Worm (Caenorhabditis elegans): ENCODE measurements around the gene Y38F1A.2.

The Y38F1A.2 gene

DNA sequence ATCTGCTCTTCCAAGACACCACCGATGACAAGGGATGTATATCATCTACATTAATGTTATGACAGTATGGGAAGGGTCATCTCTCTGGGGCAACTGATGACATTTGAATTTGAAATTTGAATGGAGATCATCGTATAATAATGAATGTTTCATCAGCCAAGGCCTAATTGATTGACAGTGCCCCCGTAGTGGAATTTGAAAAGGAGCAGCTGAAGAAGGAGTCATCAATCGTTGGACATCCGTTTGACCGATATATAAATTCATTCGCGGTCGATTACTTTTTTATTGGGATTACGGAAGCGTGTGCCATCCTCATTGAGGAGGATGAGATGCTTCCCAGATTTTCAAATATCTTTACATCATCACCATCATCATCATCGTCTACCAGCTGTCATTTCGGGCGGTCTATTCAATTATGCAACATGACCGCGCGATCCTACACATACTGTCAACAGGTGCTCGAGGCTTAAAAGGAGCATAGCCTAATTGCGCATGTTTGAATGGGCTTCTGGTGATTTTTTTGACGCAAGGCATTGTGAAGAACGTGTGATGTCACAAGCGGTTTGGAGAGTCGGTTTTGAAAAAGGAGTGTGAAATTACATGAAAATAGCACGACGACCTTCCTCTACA is 36.3 kb downstream of the Y38F1A.2 start:
- TF ChIP-seq nhr-12 (tag; optimal IDR thresholded peaks at IDR 0.05) (no peak), sea-2 (GFP tag; optimal IDR thresholded peaks at IDR 0.05) (no peak), skn-1 (tag; optimal IDR thresholded peaks at IDR 0.05) (no peak), zag-1 (tag; optimal IDR thresholded peaks at IDR 0.05) (no peak), elt-2 (tag; optimal IDR thresholded peaks at IDR 0.05) (no peak), fos-1 (tag; optimal IDR thresholded peaks at IDR 0.05) (no peak), fkh-2 (tag; optimal IDR thresholded peaks at IDR 0.05) (no peak)

DNA sequence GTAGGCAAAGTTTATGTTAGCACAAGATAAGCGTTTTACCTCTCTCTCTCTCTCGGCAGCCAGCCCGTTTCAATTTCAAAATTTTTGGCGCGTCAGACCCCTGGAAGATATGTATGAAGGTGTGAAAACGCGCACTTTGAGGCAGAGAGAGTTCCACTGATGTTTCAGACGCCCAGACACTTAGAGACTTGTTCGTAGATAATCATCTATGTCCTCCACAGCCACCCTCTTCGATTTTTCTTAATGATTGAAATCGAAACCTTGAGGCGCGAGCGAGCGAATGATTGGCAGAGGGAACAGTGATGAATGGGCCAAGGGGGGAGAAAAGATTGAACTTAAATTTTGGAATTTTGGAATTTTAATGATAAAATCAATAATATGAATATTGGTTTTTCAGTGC is 36.8 kb downstream of the Y38F1A.2 start:
- no peak for TF ChIP-seq nhr-43 (tag; optimal IDR thresholded peaks at IDR 0.05; ENCODE audit: poor library complexity, severe bottlenecking)
- TF ChIP-seq lsy-12 (tag; optimal IDR thresholded peaks at IDR 0.05) = no peak
- TF ChIP-seq jun-1 (tag; optimal IDR thresholded peaks at IDR 0.05) = no peak
- peak; percentile 71 for TF ChIP-seq elt-1 (tag; optimal IDR thresholded peaks at IDR 0.05)
- no peak for TF ChIP-seq aly-2 (tag; optimal IDR thresholded peaks at IDR 0.05)
- TF ChIP-seq nhr-25 (tag; optimal IDR thresholded peaks at IDR 0.05) = peak; percentile 62
- TF ChIP-seq mdl-1 (tag; optimal IDR thresholded peaks at IDR 0.05) = no peak
- no peak for TF ChIP-seq pqm-1 (tag; optimal IDR thresholded peaks at IDR 0.05)
- TF ChIP-seq nhr-237 (tag; optimal IDR thresholded peaks at IDR 0.05) = no peak
- TF ChIP-seq lin-15B (tag; optimal IDR thresholded peaks at IDR 0.05) = no peak
- no peak for TF ChIP-seq hmg-11 (tag; optimal IDR thresholded peaks at IDR 0.05)
- TF ChIP-seq nhr-76 (tag; optimal IDR thresholded peaks at IDR 0.05) = no peak
- no peak for TF ChIP-seq unc-62 (GFP tag; optimal IDR thresholded peaks at IDR 0.05)

DNA sequence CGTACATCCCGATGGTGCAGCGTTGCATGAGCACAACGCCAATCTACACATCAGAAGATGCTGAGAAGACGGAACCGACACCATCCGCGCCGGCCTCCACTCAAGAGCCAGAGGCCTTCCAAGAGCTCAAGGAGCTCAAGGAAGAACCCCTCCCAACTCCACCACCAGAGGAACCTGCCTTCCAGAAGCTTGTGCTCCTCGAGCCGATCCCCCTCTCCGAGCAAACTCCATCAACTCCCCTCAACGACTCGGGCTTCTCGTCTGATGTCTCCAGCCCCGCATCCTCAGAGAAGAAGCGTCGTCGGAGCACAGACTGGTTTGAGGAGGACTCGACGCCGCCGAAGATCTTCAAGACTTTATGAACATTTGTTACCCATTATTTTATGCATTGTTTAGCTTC is 37.4 kb downstream of the Y38F1A.2 start:
- TF ChIP-seq tbx-2 (tag; optimal IDR thresholded peaks at IDR 0.05) (no peak), fkh-10 (GFP tag; optimal IDR thresholded peaks at IDR 0.05) (no peak), ceh-9 (tag; optimal IDR thresholded peaks at IDR 0.05) (no peak), zag-1 (tag; optimal IDR thresholded peaks at IDR 0.05) (no peak), nfya-1 (tag; optimal IDR thresholded peaks at IDR 0.05; ENCODE audit: insufficient read depth) (no peak), pha-4 (tag; optimal IDR thresholded peaks at IDR 0.05) (no peak), nhr-23 (tag; optimal IDR thresholded peaks at IDR 0.05) (no peak), unc-39 (tag; optimal IDR thresholded peaks at IDR 0.05) (no peak), ZK546.5 (tag; optimal IDR thresholded peaks at IDR 0.05) (no peak), nhr-12 (tag; optimal IDR thresholded peaks at IDR 0.05) (no peak), eor-1 (tag; optimal IDR thresholded peaks at IDR 0.05) (no peak), nhr-43 (tag; optimal IDR thresholded peaks at IDR 0.05; ENCODE audit: poor library complexity, severe bottlenecking) (no peak), snpc-4 (tag; optimal IDR thresholded peaks at IDR 0.05) (no peak)

DNA sequence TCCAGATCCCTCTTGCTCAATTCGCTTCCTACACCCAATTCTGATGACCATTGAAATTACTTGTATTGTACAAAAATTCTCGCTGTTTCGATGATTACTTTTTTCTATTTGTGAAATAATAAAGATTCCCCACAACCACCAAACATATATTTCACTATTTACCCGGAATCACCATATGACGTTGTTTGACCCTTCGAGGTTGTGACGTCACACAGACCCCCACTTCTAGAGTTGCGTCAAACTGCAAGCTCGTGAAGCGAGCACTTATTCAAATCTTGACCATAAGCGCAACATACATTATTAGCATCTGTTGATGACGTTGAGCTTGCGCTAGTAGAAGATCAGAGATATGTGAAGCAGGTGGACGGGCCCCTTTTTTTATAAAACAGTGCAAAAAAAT is 38.2 kb downstream of the Y38F1A.2 start:
- TF ChIP-seq zag-1 (tag; optimal IDR thresholded peaks at IDR 0.05) (no peak), pqm-1 (tag; optimal IDR thresholded peaks at IDR 0.05) (no peak), nhr-237 (tag; optimal IDR thresholded peaks at IDR 0.05) (no peak), mml-1 (tag; optimal IDR thresholded peaks at IDR 0.05) (no peak), nhr-43 (tag; optimal IDR thresholded peaks at IDR 0.05; ENCODE audit: poor library complexity, severe bottlenecking) (no peak), ZK546.5 (tag; optimal IDR thresholded peaks at IDR 0.05) (no peak), unc-39 (tag; optimal IDR thresholded peaks at IDR 0.05) (no peak), lin-15B (tag; optimal IDR thresholded peaks at IDR 0.05) (no peak), daf-12 (tag; optimal IDR thresholded peaks at IDR 0.05) (no peak), nhr-25 (tag; optimal IDR thresholded peaks at IDR 0.05) (no peak), nhr-28 (tag; optimal IDR thresholded peaks at IDR 0.05) (no peak), skn-1 (tag; optimal IDR thresholded peaks at IDR 0.05) (no peak), unc-62 (GFP tag; optimal IDR thresholded peaks at IDR 0.05) (no peak), sea-2 (GFP tag; optimal IDR thresholded peaks at IDR 0.05) (no peak), elt-2 (tag; optimal IDR thresholded peaks at IDR 0.05) (no peak), fkh-10 (GFP tag; optimal IDR thresholded peaks at IDR 0.05) (no peak), jun-1 (tag; optimal IDR thresholded peaks at IDR 0.05) (no peak), tbx-2 (tag; optimal IDR thresholded peaks at IDR 0.05) (no peak)

Data from whole organism, L3 larva.